Fruit fly (Drosophila melanogaster) S2 (cell line): Measurements from ENCODE around the gene Glut4EF.

Source experiments
- CG8478 ChIP-seq: fragments of >200 bp; optimal IDR thresholded peaks from 2 replicates; lab custom pipeline; 2018
- CTCF ChIP-seq, 2 experiments: fragments of >200 bp; optimal IDR thresholded peaks; 2 replicates each; lab custom pipeline; 2018

dm6 chr3R:10024032-10024712 lies 149.7 kb downstream of the Glut4EF start:
- no peak for TF ChIP-seq CG8478 (lab: Kevin White, UChicago)
- no peak for TF ChIP-seq CTCF (optimal IDR thresholded peaks at IDR 0.05; lab: Kevin White, UChicago)
